Worm (Caenorhabditis elegans): Measurements from ENCODE around the gene tps-2.

DNA sequence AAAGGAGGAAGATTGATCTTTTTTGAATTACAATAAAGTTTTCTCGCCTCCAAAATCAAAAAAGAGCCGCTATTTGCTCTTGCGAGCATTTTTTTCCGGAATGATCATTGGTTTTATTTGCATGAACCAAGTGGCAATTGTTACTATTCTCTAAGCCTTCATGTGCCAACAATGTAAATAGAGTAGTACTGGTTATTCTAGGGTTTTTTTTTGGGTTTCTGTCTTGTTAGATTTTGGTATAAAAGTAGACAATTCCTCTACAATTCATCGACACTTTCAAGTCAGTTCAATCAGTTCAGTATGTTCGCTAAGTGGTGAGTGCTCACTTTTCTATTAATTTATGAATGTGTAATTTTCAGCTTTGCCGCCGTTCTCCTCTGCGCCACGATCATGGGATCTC lies 22.7 kb upstream of the tps-2 start, which contains the start of gene nspb-7:
- TF ChIP-seq zim-3 (tag; optimal IDR thresholded peaks at IDR 0.05) (no peak), madf-10 (tag; optimal IDR thresholded peaks at IDR 0.05) (no peak), F22D6.2 (tag; optimal IDR thresholded peaks at IDR 0.05) (no peak), nhr-90 (tag; optimal IDR thresholded peaks at IDR 0.05) (no peak), unc-62 (GFP tag; optimal IDR thresholded peaks at IDR 0.05) (no peak), mxl-1 (tag; optimal IDR thresholded peaks at IDR 0.05) (no peak), rec-8 (tag; optimal IDR thresholded peaks at IDR 0.05) (no peak), F49E8.2 (tag; optimal IDR thresholded peaks at IDR 0.05; ENCODE audit: insufficient read depth) (no peak), ama-1 (optimal IDR thresholded peaks at IDR 0.05) (no peak), ama-1 (GFP tag; optimal IDR thresholded peaks at IDR 0.05) (no peak), attf-6 (GFP tag; IDR thresholded peaks at IDR 0.05) (no peak), Y56A3A.18 (GFP tag; IDR thresholded peaks at IDR 0.05) (no peak), bed-2 (GFP tag; IDR thresholded peaks at IDR 0.05) (no peak)
